Fruit fly (Drosophila melanogaster) whole organism, adult: ENCODE data around the gene Cpr97Ea.

Experiments used
- CG14711 ChIP-seq: fragments of 200-800 bp; sonication (Bioruptor generic); optimal IDR thresholded peaks from 2 replicates; lab custom pipeline; 2018; ENCODE audit warnings: missing biosample characterization, mild to moderate bottlenecking, missing genetic modification characterization, moderate library complexity
- CG33017 ChIP-seq: fragments of 200-800 bp; sonication (Bioruptor generic); optimal IDR thresholded peaks from 2 replicates; lab custom pipeline; 2018; ENCODE audit warnings: missing biosample characterization, mild to moderate bottlenecking, missing genetic modification characterization, moderate library complexity
- CG7101 ChIP-seq: fragments of 200-800 bp; sonication (Bioruptor generic); optimal IDR thresholded peaks from 2 replicates; lab custom pipeline; 2018; ENCODE audit warnings: missing biosample characterization, mild to moderate bottlenecking, missing genetic modification characterization, moderate library complexity

DNA sequence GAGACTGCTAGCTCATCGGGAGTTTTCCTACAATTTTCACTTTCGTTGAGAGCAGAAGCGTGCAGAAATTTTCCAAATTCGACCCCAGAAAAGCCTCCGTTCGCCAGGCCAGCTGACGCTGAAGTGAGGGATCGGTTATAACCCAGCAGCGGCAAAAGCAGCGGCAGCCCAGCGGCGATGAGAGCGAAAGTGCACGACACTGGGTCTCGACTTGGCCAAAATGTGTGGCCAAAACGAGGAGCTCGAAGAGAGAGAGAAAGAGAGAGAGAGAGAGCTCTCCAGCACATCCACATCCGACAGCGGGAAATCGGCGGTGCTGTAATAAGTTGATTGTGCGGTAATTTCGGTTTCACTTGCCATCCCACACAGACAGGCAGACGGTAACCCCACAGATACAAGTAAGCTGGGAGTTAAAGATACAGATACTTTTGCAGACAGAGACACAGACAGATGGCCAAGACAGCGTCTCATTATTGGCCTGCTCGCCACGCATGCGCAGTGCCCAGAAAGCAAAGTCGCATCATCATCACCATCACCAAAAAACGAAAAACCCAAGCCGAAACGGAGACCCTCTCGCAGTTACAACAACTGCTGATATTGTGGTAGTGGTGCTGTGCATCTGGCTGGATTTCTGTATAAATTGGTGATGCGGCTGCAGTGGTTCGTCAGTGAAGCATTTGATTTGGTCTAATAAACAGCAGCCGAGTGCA is 38.9 kb downstream of the Cpr97Ea start, which contains the start of gene TwdlT:
- TF ChIP-seq CG33017 (tag; lab: Kevin White, UChicago), result no peak
- no peak for TF ChIP-seq CG14711 (tag; lab: Kevin White, UChicago)
- TF ChIP-seq CG7101 (tag; lab: Kevin White, UChicago), result no peak
